Worm (Caenorhabditis elegans): ENCODE data around the gene F52C6.2.

- no peak for TF ChIP-seq ztf-11 (tag; optimal IDR thresholded peaks at IDR 0.05)
- TF ChIP-seq snpc-4 (tag; optimal IDR thresholded peaks at IDR 0.05) = no peak
- TF ChIP-seq dpl-1 (GFP tag; optimal IDR thresholded peaks at IDR 0.05) = no peak
- TF ChIP-seq lin-39 (tag; optimal IDR thresholded peaks at IDR 0.05) = no peak
- no peak for TF ChIP-seq nhr-77 (tag; optimal IDR thresholded peaks at IDR 0.05)
- no peak for TF ChIP-seq C16A3.4 (tag; optimal IDR thresholded peaks at IDR 0.05)
- TF ChIP-seq nhr-237 (tag; optimal IDR thresholded peaks at IDR 0.05) = no peak
These were observed 26.3 kb upstream of the F52C6.2 start, which contains the start of gene math-24 for ce11 chrII:1899934-1900333.
